Fruit fly (Drosophila melanogaster) whole organism, embryonic: ENCODE results near the gene anox.

Source experiments
- CG10543 ChIP-seq: fragments of 200-800 bp; sonication (Bioruptor generic); optimal IDR thresholded peaks from 3 replicates; lab custom pipeline; 2017; ENCODE audit warnings: missing biosample characterization, mild to moderate bottlenecking, missing genetic modification characterization, moderate library complexity
- CG11560 ChIP-seq: fragments of 200-800 bp; sonication (Bioruptor generic); IDR thresholded peaks from 3 replicates; pipeline ENCODE4 v1.3.6; 2022; ENCODE audit warnings: missing biosample characterization, missing genetic modification characterization
- CG12744 ChIP-seq: fragments of 200-800 bp; sonication (Bioruptor generic); optimal IDR thresholded peaks from 2 replicates; lab custom pipeline; 2016; ENCODE audit warnings: missing biosample characterization, missing genetic modification characterization
- CG14710 ChIP-seq: fragments of 200-800 bp; sonication (Bioruptor generic); optimal IDR thresholded peaks from 3 replicates; lab custom pipeline; 2019; ENCODE audit warnings: missing biosample characterization, mild to moderate bottlenecking, missing genetic modification characterization, moderate library complexity
- CG14965 ChIP-seq: fragments of 200-800 bp; sonication (Bioruptor generic); optimal IDR thresholded peaks from 2 replicates; lab custom pipeline; 2016; ENCODE audit warnings: missing biosample characterization, missing genetic modification characterization, borderline replicate concordance
- CG15011 ChIP-seq: fragments of 200-800 bp; sonication (Bioruptor generic); optimal IDR thresholded peaks from 3 replicates; lab custom pipeline; 2018; ENCODE audit warnings: missing biosample characterization, mild to moderate bottlenecking, missing genetic modification characterization
- CG1647 ChIP-seq: fragments of 200-800 bp; sonication (Bioruptor generic); optimal IDR thresholded peaks from 3 replicates; lab custom pipeline; 2016; ENCODE audit warnings: missing biosample characterization, missing genetic modification characterization
- CG17186 ChIP-seq: fragments of 200-800 bp; sonication (Bioruptor generic); optimal IDR thresholded peaks from 3 replicates; lab custom pipeline; 2017; ENCODE audit warnings: missing biosample characterization, missing genetic modification reagents, missing genetic modification characterization
- CG17359 ChIP-seq: fragments of 200-800 bp; sonication (Bioruptor generic); optimal IDR thresholded peaks from 3 replicates; lab custom pipeline; 2018; ENCODE audit warnings: missing biosample characterization, mild to moderate bottlenecking, missing genetic modification characterization, moderate library complexity
- CG1792 ChIP-seq: fragments of 200-800 bp; sonication (Bioruptor generic); optimal IDR thresholded peaks from 2 replicates; lab custom pipeline; 2016; ENCODE audit warnings: missing biosample characterization, missing genetic modification characterization
- CG30431 ChIP-seq: fragments of 200-800 bp; sonication (Bioruptor generic); optimal IDR thresholded peaks from 2 replicates; lab custom pipeline; 2017; ENCODE audit warnings: missing biosample characterization, missing genetic modification characterization
- CG3281 ChIP-seq: fragments of 200-800 bp; sonication (Bioruptor generic); optimal IDR thresholded peaks from 3 replicates; lab custom pipeline; 2017; ENCODE audit warnings: missing biosample characterization, mild to moderate bottlenecking, missing genetic modification characterization
- CG34422 ChIP-seq: fragments of 200-800 bp; sonication (Bioruptor generic); IDR thresholded peaks from 3 replicates; pipeline ENCODE4 v1.3.6; 2022; ENCODE audit warnings: missing biosample characterization, missing genetic modification characterization
- CG4424 ChIP-seq: fragments of 200-800 bp; sonication (Bioruptor generic); optimal IDR thresholded peaks from 3 replicates; lab custom pipeline; 2016; ENCODE audit warnings: missing biosample characterization, missing genetic modification characterization
- CG4707 ChIP-seq: fragments of 200-800 bp; sonication (Bioruptor generic); optimal IDR thresholded peaks from 2 replicates; lab custom pipeline; 2018; ENCODE audit warnings: missing biosample characterization, mild to moderate bottlenecking, missing genetic modification characterization, moderate library complexity
- CG7372 ChIP-seq: fragments of 200-800 bp; sonication (Bioruptor generic); IDR thresholded peaks from 2 replicates; pipeline ENCODE4 v1.3.6; 2022; ENCODE audit warnings: missing biosample characterization, missing genetic modification characterization
- CG8290 ChIP-seq, 3 experiments: fragments of 200-800 bp; sonication (Bioruptor generic); optimal IDR thresholded peaks; 2 replicates each; lab custom pipeline; 2016 to 2019; ENCODE audit warnings: missing biosample characterization in 3 of 3, missing genetic modification characterization in 3 of 3, mild to moderate bottlenecking in 2 of 3, moderate library complexity in 1 of 3
- CG9876 ChIP-seq: fragments of 200-800 bp; sonication (Bioruptor generic); optimal IDR thresholded peaks from 2 replicates; lab custom pipeline; 2016; ENCODE audit warnings: missing biosample characterization, missing genetic modification characterization
- Deaf1 ChIP-seq: fragments of 200-800 bp; optimal IDR thresholded peaks from 3 replicates; lab custom pipeline; 2019; ENCODE audit warnings: missing biosample characterization, mild to moderate bottlenecking, missing genetic modification characterization, moderate library complexity
- Gsc ChIP-seq: fragments of 200-800 bp; sonication (Bioruptor generic); IDR thresholded peaks from 2 replicates; pipeline ENCODE4 v1.3.6; 2022; ENCODE audit warnings: missing biosample characterization, missing genetic modification characterization
- Hey ChIP-seq: fragments of 200-800 bp; sonication (Bioruptor generic); optimal IDR thresholded peaks from 3 replicates; lab custom pipeline; 2018; ENCODE audit warnings: missing biosample characterization, mild to moderate bottlenecking, missing genetic modification characterization
- HmgD ChIP-seq: fragments of 200-800 bp; sonication (Bioruptor generic); optimal IDR thresholded peaks from 3 replicates; lab custom pipeline; 2016; ENCODE audit warnings: missing biosample characterization, missing genetic modification characterization
- Myb ChIP-seq: fragments of 200-800 bp; sonication (Bioruptor generic); optimal IDR thresholded peaks from 2 replicates; lab custom pipeline; 2016; ENCODE audit warnings: missing biosample characterization, missing genetic modification characterization
- NC2β ChIP-seq: fragments of 200-800 bp; sonication (Bioruptor generic); optimal IDR thresholded peaks from 2 replicates; lab custom pipeline; 2016; ENCODE audit warnings: missing biosample characterization, missing genetic modification characterization
- NfI ChIP-seq: fragments of 200-800 bp; sonication (Bioruptor generic); optimal IDR thresholded peaks from 3 replicates; lab custom pipeline; 2018; ENCODE audit warnings: missing biosample characterization, mild to moderate bottlenecking, missing genetic modification characterization, moderate library complexity
- Ssrp ChIP-seq: fragments of 200-800 bp; sonication (Bioruptor generic); optimal IDR thresholded peaks from 2 replicates; lab custom pipeline; 2018; ENCODE audit warnings: missing biosample characterization, mild to moderate bottlenecking, missing genetic modification characterization, moderate library complexity
- ac ChIP-seq: fragments of 200-800 bp; sonication (Bioruptor generic); optimal IDR thresholded peaks from 3 replicates; lab custom pipeline; 2017; ENCODE audit warnings: missing biosample characterization, mild to moderate bottlenecking, missing genetic modification characterization
- amos ChIP-seq: fragments of 200-800 bp; sonication (Bioruptor generic); IDR thresholded peaks from 2 replicates; pipeline ENCODE4 v1.3.6; 2022; ENCODE audit warnings: missing biosample characterization, missing genetic modification characterization; ENCODE audit not compliant: partially characterized antibody
- br ChIP-seq: fragments of >200 bp; optimal IDR thresholded peaks from 2 replicates; lab custom pipeline; 2017
- cas ChIP-seq: fragments of 200-800 bp; sonication (Bioruptor generic); IDR thresholded peaks from 2 replicates; pipeline ENCODE4 v1.3.6; 2022; ENCODE audit warnings: missing biosample characterization, missing genetic modification characterization
- chinmo ChIP-seq: fragments of 200-800 bp; sonication (Bioruptor generic); IDR thresholded peaks from 4 replicates; pipeline ENCODE4 v1.3.6; 2022; ENCODE audit warnings: missing biosample characterization, missing genetic modification characterization; ENCODE audit not compliant: partially characterized antibody
- corto ChIP-seq: fragments of 200-800 bp; sonication (Bioruptor generic); optimal IDR thresholded peaks from 2 replicates; lab custom pipeline; 2016; ENCODE audit warnings: missing biosample characterization, mild to moderate bottlenecking, missing genetic modification characterization, moderate library complexity
- danr ChIP-seq: fragments of 200-800 bp; sonication (Bioruptor generic); IDR thresholded peaks from 2 replicates; pipeline ENCODE4 v1.3.6; 2022; ENCODE audit warnings: missing biosample characterization, missing genetic modification characterization
- emc ChIP-seq: fragments of 200-800 bp; sonication (Bioruptor generic); optimal IDR thresholded peaks from 2 replicates; lab custom pipeline; 2016; ENCODE audit warnings: missing biosample characterization, missing genetic modification characterization
- exex ChIP-seq: fragments of 200-800 bp; sonication (Bioruptor generic); optimal IDR thresholded peaks from 4 replicates; lab custom pipeline; 2018; ENCODE audit warnings: missing biosample characterization, mild to moderate bottlenecking, missing genetic modification characterization, moderate library complexity
- fd3F ChIP-seq: fragments of 200-800 bp; sonication (Bioruptor generic); optimal IDR thresholded peaks from 2 replicates; lab custom pipeline; 2018; ENCODE audit warnings: missing biosample characterization, mild to moderate bottlenecking, missing genetic modification characterization, moderate library complexity
- h ChIP-seq: fragments of >200 bp; optimal IDR thresholded peaks from 2 replicates; lab custom pipeline; 2017
- hbn ChIP-seq: fragments of 200-800 bp; sonication (Bioruptor generic); IDR thresholded peaks from 2 replicates; pipeline ENCODE4 v1.3.6; 2022; ENCODE audit warnings: missing biosample characterization, missing genetic modification characterization; ENCODE audit not compliant: partially characterized antibody
- klu ChIP-seq: fragments of 200-800 bp; sonication (Bioruptor generic); IDR thresholded peaks from 2 replicates; pipeline ENCODE4 v1.3.6; 2022; ENCODE audit warnings: missing biosample characterization, missing genetic modification characterization
- maf-S ChIP-seq: fragments of 200-800 bp; sonication (Bioruptor generic); optimal IDR thresholded peaks from 2 replicates; lab custom pipeline; 2016; ENCODE audit warnings: missing biosample characterization, missing genetic modification characterization
- onecut ChIP-seq: fragments of 200-800 bp; sonication (Bioruptor generic); IDR thresholded peaks from 2 replicates; pipeline ENCODE4 v1.3.6; 2022; ENCODE audit warnings: missing biosample characterization, missing genetic modification characterization
- otp ChIP-seq: fragments of 200-800 bp; sonication (Bioruptor generic); IDR thresholded peaks from 3 replicates; pipeline ENCODE4, ENCODE4 v1.3.6; 2022; ENCODE audit warnings: missing biosample characterization, missing genetic modification characterization
- pan ChIP-seq, 4 experiments: fragments of >200 bp in 3 of 4; fragments of 200-800 bp in 1 of 4; sonication (Bioruptor generic) in 1 of 4; optimal IDR thresholded peaks in 3 of 4; IDR thresholded peaks in 1 of 4; 2 replicates each; pipeline versions ENCODE4 v1.3.6 to Lab custom; 2017 to 2022; ENCODE audit warnings: missing biosample characterization in 2 of 4, missing genetic modification characterization in 2 of 4, mixed read lengths in 1 of 4
- pb ChIP-seq: fragments of 200-800 bp; sonication (Bioruptor generic); optimal IDR thresholded peaks from 3 replicates; lab custom pipeline; 2016; ENCODE audit warnings: missing biosample characterization, missing genetic modification characterization
- salm ChIP-seq: fragments of 200-800 bp; sonication (Bioruptor generic); optimal IDR thresholded peaks from 2 replicates; lab custom pipeline; 2018; ENCODE audit warnings: missing biosample characterization, mild to moderate bottlenecking, missing genetic modification characterization
- sc ChIP-seq, 3 experiments: fragments of >200 bp in 2 of 3; fragments of 200-800 bp in 1 of 3; sonication (Bioruptor generic) in 1 of 3; optimal IDR thresholded peaks; 2 replicates in 2 of 3; 3 replicates in 1 of 3; lab custom pipeline; 2017; ENCODE audit warnings: mild to moderate bottlenecking in 1 of 3, missing biosample characterization in 1 of 3, missing genetic modification characterization in 1 of 3, missing genetic modification reagents in 1 of 3
- sisA ChIP-seq: fragments of 200-800 bp; sonication (Bioruptor generic); IDR thresholded peaks from 2 replicates; pipeline ENCODE4 v1.3.6; 2022; ENCODE audit warnings: missing biosample characterization, missing genetic modification characterization
- sob ChIP-seq: fragments of 200-800 bp; sonication (Bioruptor generic); IDR thresholded peaks from 2 replicates; pipeline ENCODE4 v1.3.6; 2022; ENCODE audit warnings: missing biosample characterization, missing genetic modification characterization
- sr ChIP-seq: fragments of 200-800 bp; sonication (Bioruptor generic); IDR thresholded peaks from 3 replicates; pipeline ENCODE4 v1.3.6; 2022; ENCODE audit warnings: missing biosample characterization, missing genetic modification characterization
- tin ChIP-seq: fragments of 200-800 bp; sonication (Bioruptor generic); optimal IDR thresholded peaks from 3 replicates; lab custom pipeline; 2016; ENCODE audit warnings: missing biosample characterization, missing genetic modification characterization
- zfh1 ChIP-seq: fragments of 200-800 bp; sonication (Bioruptor generic); IDR thresholded peaks from 3 replicates; pipeline ENCODE4 v1.3.6; 2022; ENCODE audit warnings: missing biosample characterization, missing genetic modification characterization

anox gene

DNA sequence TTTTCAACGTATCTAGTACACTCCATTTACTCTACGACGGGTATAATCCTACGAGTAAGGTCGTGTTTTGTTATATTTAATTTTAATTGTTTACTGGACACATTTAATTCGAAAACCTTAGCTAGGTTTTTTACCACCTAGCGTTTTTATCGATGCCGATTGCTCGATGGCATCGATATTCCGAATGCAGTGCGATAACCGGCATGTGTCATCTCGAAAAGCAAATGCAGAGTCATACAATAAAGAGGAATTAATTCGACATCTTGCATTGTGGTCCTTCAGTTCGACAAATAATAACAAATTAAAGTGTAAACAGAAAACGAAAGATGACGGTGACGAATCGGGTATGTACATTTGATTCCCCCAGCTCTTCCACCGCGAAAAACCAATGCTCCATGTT is 3.2 kb downstream of the anox start, which contains the start of gene Rpt6 (continued):
- TF ChIP-seq CG9876 (GFP tag; lab: Kevin White, UChicago): no peak
- peak; percentile 25 for TF ChIP-seq HmgD
- no peak for TF ChIP-seq tin (GFP tag; lab: Kevin White, UChicago)
- no peak for TF ChIP-seq NC2β (GFP tag; lab: Kevin White, UChicago)
- TF ChIP-seq CG7372 (GFP tag; lab: Robert Waterston, UW): no peak
- no peak for TF ChIP-seq corto
- TF ChIP-seq Hey: no peak
- no peak for TF ChIP-seq CG11560 (tag; lab: Robert Waterston, UW)
- peak; percentile 81 for TF ChIP-seq amos (GFP tag; lab: Robert Waterston, UW)
- TF ChIP-seq sc (optimal IDR thresholded peaks at IDR 0.05; lab: Kevin White, UChicago): no peak
- no peak for TF ChIP-seq sc (GFP tag; optimal IDR thresholded peaks at IDR 0.05; lab: Kevin White, UChicago)
- peak; percentile 75 for TF ChIP-seq Myb (GFP tag; lab: Kevin White, UChicago)
- no peak for TF ChIP-seq CG30431 (GFP tag; lab: Kevin White, UChicago)
- no peak for TF ChIP-seq onecut (GFP tag; lab: Robert Waterston, UW)
- no peak for TF ChIP-seq emc (GFP tag; lab: Kevin White, UChicago)
- no peak for TF ChIP-seq CG17359 (tag; lab: Kevin White, UChicago)
- no peak for TF ChIP-seq Ssrp (tag; lab: Kevin White, UChicago)
- no peak for TF ChIP-seq klu (GFP tag; lab: Robert Waterston, UW)
- TF ChIP-seq CG4424: no peak
- no peak for TF ChIP-seq CG1647
- peak; percentile 47; the same call in 1 of the 2 replicates for TF ChIP-seq hbn
- TF ChIP-seq CG10543 (GFP tag; lab: Kevin White, UChicago): no peak
- no peak for TF ChIP-seq exex
- TF ChIP-seq danr (GFP tag; lab: Robert Waterston, UW): no peak
- TF ChIP-seq Gsc: no peak
- TF ChIP-seq cas: no peak
- TF ChIP-seq CG3281 (GFP tag; lab: Kevin White, UChicago): no peak
- no peak for TF ChIP-seq br (lab: Kevin White, UChicago)
- TF ChIP-seq otp (GFP tag; lab: Robert Waterston, UW): no peak
- no peak for TF ChIP-seq h
- no peak for TF ChIP-seq maf-S (GFP tag; lab: Kevin White, UChicago)
- no peak for TF ChIP-seq CG34422 (GFP tag; lab: Robert Waterston, UW)
- no peak for TF ChIP-seq CG4707 (GFP tag; lab: Kevin White, UChicago)
- no peak for TF ChIP-seq pan (optimal IDR thresholded peaks at IDR 0.05; lab: Kevin White, UChicago)
- TF ChIP-seq pan (GFP tag; optimal IDR thresholded peaks at IDR 0.05 in 1 of 2, IDR thresholded peaks at IDR 0.05 in 1 of 2): no peak
- no peak for TF ChIP-seq CG14965 (GFP tag; lab: Kevin White, UChicago)
- no peak for TF ChIP-seq CG12744 (GFP tag; lab: Kevin White, UChicago)
- TF ChIP-seq Deaf1 (tag; lab: Kevin White, UChicago): no peak
- no peak for TF ChIP-seq CG17186 (GFP tag; lab: Kevin White, UChicago)
- TF ChIP-seq salm (tag; lab: Kevin White, UChicago): no peak
- TF ChIP-seq CG1792 (GFP tag; lab: Kevin White, UChicago): no peak
- TF ChIP-seq sr (GFP tag; lab: Robert Waterston, UW): no peak
- peak; percentile 45 for TF ChIP-seq CG14710 (tag; lab: Kevin White, UChicago)
- no peak for TF ChIP-seq sisA
- TF ChIP-seq ac (GFP tag; lab: Kevin White, UChicago): no peak
- TF ChIP-seq pb: no peak
- TF ChIP-seq NfI (GFP tag; lab: Kevin White, UChicago): no peak
- no peak for TF ChIP-seq zfh1 (GFP tag; lab: Robert Waterston, UW)
- TF ChIP-seq chinmo (GFP tag; lab: Robert Waterston, UW): 0 out of 4 replicates have a peak, but pooled peaks have one; percentile 65
- TF ChIP-seq fd3F (GFP tag; lab: Kevin White, UChicago): no peak
- no peak for TF ChIP-seq sob
- no peak for TF ChIP-seq CG8290 (GFP tag; optimal IDR thresholded peaks at IDR 0.05; lab: Kevin White, UChicago)
- peak in 1 of 2 experiments; percentile 64 for TF ChIP-seq CG8290 (tag; optimal IDR thresholded peaks at IDR 0.05; lab: Kevin White, UChicago)
- no peak for TF ChIP-seq CG15011 (GFP tag; lab: Kevin White, UChicago)
